Fruit fly (Drosophila melanogaster): Measurements from ENCODE around the gene Zdhhc8.

Gene Zdhhc8

DNA sequence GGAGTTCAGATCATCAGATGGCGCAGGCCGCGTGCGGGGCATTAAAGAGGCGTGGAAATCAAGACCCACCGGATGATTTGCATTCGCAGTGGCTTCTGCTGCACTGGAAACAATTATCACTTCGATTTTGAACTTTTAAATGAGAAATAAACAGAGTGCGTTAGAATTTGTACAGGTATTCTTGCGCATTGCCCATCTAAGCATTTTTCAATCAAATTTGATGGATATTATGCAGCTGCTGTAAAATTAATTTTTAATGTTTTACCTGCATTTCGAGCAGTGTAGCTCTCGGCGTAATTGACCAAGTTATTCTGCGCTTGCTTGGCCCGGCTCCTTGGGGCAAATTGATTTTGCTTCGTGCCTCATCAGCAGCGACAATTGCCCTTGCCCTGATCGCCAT, 38.9 kb downstream of the Zdhhc8 start:
- TF ChIP-seq CG12768 (GFP tag; optimal IDR thresholded peaks at IDR 0.05) = no peak
- no peak for TF ChIP-seq kay (GFP tag; ENCODE audit: borderline replicate concordance)
- no peak for TF ChIP-seq CG7045 (GFP tag; optimal IDR thresholded peaks at IDR 0.05)
- TF ChIP-seq CG5204 (GFP tag; optimal IDR thresholded peaks at IDR 0.05) = no peak
- no peak for TF ChIP-seq CG14711 (tag; optimal IDR thresholded peaks at IDR 0.05)
- TF ChIP-seq Mnt (GFP tag; optimal IDR thresholded peaks at IDR 0.05) = no peak
- no peak for TF ChIP-seq Crg-1 (GFP tag; optimal IDR thresholded peaks at IDR 0.05)

DNA sequence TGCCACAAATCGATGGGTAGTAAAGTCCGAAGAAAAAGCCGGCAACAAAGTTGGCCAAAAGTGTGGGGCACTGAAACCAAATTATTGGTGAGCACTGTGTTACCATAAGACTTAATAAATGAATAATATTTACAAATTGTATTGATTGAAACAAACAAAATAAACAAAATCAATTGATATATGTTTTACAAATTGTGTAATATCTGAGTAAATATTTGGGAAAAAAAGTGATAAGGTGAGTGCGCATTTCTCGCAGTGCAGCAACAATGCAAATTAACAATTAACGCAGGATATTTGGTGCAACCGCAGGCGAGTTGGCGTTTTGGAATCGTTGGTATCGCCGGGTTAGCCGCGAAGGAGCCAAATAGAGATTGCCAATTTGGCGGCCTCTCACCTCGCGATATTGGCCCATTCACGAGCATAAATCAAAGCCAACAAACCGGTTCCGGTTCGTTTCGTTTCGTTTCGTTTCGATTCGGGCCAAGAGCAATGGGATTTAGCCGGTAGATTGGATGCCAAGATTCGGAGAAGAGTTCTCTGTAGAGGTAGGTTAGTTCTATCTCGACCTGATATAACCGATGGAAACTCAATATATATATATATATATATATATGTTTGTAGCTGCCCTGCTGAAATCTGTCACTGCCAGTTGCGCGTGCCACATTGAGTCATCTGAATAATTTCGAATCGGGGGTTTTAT, 45.9 kb downstream of the Zdhhc8 start:
- TF ChIP-seq Clk (GFP tag; optimal IDR thresholded peaks at IDR 0.05) = no peak
- no peak for TF ChIP-seq kay (GFP tag; ENCODE audit: borderline replicate concordance)
- no peak for TF ChIP-seq CG14711 (tag; optimal IDR thresholded peaks at IDR 0.05)
- no peak for TF ChIP-seq cic (GFP tag; optimal IDR thresholded peaks at IDR 0.05)
- TF ChIP-seq bab1 (GFP tag; optimal IDR thresholded peaks at IDR 0.05) = no peak

DNA sequence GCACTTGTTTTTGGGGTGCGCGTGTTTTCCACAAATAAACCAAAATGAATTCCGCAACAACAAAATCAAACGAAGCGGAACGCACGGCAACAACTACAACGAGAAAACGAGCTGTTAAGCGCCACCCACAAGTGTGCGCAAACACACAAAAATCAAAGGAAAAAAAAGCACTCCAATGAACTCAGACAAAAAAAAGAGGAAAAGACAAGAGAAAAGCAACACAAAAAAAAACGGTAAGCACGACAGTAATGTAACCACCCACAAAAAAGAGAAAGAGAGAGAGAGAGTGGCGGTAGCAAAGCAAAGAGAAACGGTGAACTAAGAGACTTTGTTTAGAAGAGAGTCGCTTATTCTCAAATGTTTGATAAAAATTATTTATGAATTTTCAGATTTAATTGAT, 50.3 kb downstream of the Zdhhc8 start:
- no peak for TF ChIP-seq tj (GFP tag; optimal IDR thresholded peaks at IDR 0.05)
- TF ChIP-seq CG7101 (tag; optimal IDR thresholded peaks at IDR 0.05) = no peak
- TF ChIP-seq Clk (GFP tag; optimal IDR thresholded peaks at IDR 0.05) = no peak
- no peak for TF ChIP-seq cic (GFP tag; optimal IDR thresholded peaks at IDR 0.05)
- TF ChIP-seq CG5204 (GFP tag; optimal IDR thresholded peaks at IDR 0.05) = no peak
- TF ChIP-seq CG11617 (GFP tag; optimal IDR thresholded peaks at IDR 0.05) = no peak
- no peak for TF ChIP-seq CG1620 (GFP tag; optimal IDR thresholded peaks at IDR 0.05)
- TF ChIP-seq CG7045 (GFP tag; optimal IDR thresholded peaks at IDR 0.05) = no peak
- no peak for TF ChIP-seq bab1 (GFP tag; optimal IDR thresholded peaks at IDR 0.05)
- no peak for TF ChIP-seq cnc (optimal IDR thresholded peaks at IDR 0.05)
- TF ChIP-seq CG33017 (tag; optimal IDR thresholded peaks at IDR 0.05) = no peak
- no peak for TF ChIP-seq Crg-1 (GFP tag; optimal IDR thresholded peaks at IDR 0.05)
- no peak for TF ChIP-seq pad (GFP tag; optimal IDR thresholded peaks at IDR 0.05)
- TF ChIP-seq ovo (GFP tag; optimal IDR thresholded peaks at IDR 0.05) = no peak

DNA sequence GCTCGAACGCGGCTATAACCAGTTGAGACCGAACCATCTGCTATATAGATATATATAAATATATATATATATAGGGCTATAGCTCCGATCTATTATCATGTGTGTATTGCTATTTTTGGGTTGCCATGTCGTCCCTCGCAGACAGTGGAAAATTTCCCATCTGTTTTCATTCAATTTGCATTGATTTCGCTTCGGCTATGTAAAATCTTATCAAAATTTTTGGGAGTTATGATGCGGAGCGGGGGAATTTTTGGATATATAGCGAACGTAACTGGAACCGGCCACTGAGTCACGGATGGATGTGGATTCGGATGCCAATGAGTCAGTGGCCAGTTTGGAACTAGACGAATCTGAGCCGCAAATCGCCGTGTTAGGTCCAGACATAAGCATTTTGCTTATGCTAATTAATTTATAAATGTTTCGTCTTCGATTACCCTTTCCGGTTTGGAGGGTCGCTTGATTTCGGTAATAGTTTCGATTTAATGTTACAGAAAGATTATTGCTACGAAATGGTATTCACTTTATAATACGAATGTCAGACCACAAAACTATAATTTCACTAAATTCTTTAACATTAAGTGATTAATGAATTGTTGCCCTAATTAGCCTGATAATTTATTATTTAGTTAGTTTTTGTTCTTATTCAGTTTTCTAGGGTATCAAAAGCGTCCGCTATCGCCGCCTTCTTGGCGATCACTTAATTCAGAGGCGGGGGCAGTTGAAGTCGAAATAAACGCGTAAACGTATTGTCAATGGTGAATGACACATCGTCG, 58.2 kb downstream of the Zdhhc8 start:
- TF ChIP-seq ovo (GFP tag; optimal IDR thresholded peaks at IDR 0.05) (no peak), CG14711 (tag; optimal IDR thresholded peaks at IDR 0.05) (no peak), Clk (GFP tag; optimal IDR thresholded peaks at IDR 0.05) (no peak), toe (GFP tag; optimal IDR thresholded peaks at IDR 0.05) (no peak), Crg-1 (GFP tag; optimal IDR thresholded peaks at IDR 0.05) (no peak)

DNA sequence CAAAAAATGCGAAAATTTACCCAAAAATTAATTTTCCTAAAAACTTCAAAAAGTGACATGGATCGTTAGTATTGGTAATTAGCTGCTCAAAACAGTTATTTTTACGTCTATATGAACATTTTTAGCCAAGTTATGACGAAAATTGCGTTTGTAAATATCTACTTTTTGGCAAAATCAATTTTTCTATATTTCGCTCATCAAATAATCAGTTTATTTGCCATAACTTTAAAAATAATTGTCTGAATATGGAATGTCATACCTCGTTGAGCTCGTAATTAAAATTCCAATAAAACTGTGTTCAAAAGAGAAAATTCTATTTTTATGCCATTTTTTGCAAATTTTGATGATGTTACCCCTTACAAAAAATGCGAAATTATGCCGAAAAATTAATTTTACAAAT, 59.5 kb downstream of the Zdhhc8 start:
- TF ChIP-seq Mnt (GFP tag; optimal IDR thresholded peaks at IDR 0.05) (no peak), cic (GFP tag; optimal IDR thresholded peaks at IDR 0.05) (no peak), CG5204 (GFP tag; optimal IDR thresholded peaks at IDR 0.05) (no peak), pad (GFP tag; optimal IDR thresholded peaks at IDR 0.05) (no peak), CG7045 (GFP tag; optimal IDR thresholded peaks at IDR 0.05) (no peak), Hr96 (GFP tag; optimal IDR thresholded peaks at IDR 0.05) (no peak), CG1620 (GFP tag; optimal IDR thresholded peaks at IDR 0.05) (no peak), Clk (GFP tag; optimal IDR thresholded peaks at IDR 0.05) (no peak), tj (GFP tag; optimal IDR thresholded peaks at IDR 0.05) (no peak), CG7101 (tag; optimal IDR thresholded peaks at IDR 0.05) (no peak), cnc (optimal IDR thresholded peaks at IDR 0.05) (no peak), CG12768 (GFP tag; optimal IDR thresholded peaks at IDR 0.05) (no peak), toe (GFP tag; optimal IDR thresholded peaks at IDR 0.05) (no peak), bab1 (GFP tag; optimal IDR thresholded peaks at IDR 0.05) (no peak), CG11617 (GFP tag; optimal IDR thresholded peaks at IDR 0.05) (no peak), ovo (GFP tag; optimal IDR thresholded peaks at IDR 0.05) (no peak), CG33017 (tag; optimal IDR thresholded peaks at IDR 0.05) (no peak), kay (GFP tag; ENCODE audit: borderline replicate concordance) (no peak), Crg-1 (GFP tag; optimal IDR thresholded peaks at IDR 0.05) (no peak)

DNA sequence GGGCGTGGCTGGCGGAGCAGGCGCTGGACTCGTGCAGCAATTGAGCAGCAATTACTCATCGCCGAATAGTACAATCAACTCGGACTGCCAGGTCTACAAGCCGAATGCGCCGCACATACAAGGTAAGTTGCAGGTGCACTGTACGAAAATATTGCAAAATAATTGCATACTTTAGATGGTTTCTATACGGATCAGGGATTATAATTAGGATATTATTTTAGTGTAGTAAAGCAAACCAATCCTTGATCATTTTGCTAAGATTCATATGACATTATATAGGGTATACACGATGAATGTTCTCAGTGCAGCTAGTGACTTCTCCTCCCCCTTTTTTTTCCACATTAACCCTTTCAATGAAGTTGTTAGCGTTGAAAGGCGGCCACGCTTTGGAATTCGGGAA, 60.5 kb downstream of the Zdhhc8 start:
- TF ChIP-seq CG7045 (GFP tag; optimal IDR thresholded peaks at IDR 0.05) (no peak), Crg-1 (GFP tag; optimal IDR thresholded peaks at IDR 0.05) (no peak), Mnt (GFP tag; optimal IDR thresholded peaks at IDR 0.05) (no peak), Clk (GFP tag; optimal IDR thresholded peaks at IDR 0.05) (no peak), CG14711 (tag; optimal IDR thresholded peaks at IDR 0.05) (no peak), CG11617 (GFP tag; optimal IDR thresholded peaks at IDR 0.05) (no peak), cnc (optimal IDR thresholded peaks at IDR 0.05) (no peak), CG12768 (GFP tag; optimal IDR thresholded peaks at IDR 0.05) (no peak), CG1620 (GFP tag; optimal IDR thresholded peaks at IDR 0.05) (no peak), toe (GFP tag; optimal IDR thresholded peaks at IDR 0.05) (no peak)

DNA sequence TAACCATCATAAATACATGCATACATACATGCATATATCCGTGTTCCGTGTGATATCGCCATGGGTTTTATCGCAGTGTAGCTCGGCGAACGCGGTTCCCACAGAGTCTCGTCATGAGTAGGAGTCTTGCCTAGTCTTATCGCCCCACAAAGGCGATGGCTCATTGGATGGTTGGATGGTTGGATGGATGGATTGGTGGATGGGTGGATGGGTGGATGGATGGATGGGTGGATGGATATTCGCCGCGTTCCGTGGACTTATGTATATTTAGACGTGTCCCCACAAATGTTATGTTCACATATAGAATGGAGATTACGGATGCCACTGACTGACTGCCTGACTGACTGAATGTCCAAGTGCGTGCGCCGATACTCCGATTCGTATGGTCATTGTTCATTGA, 64.8 kb downstream of the Zdhhc8 start:
- TF ChIP-seq CG11617 (GFP tag; optimal IDR thresholded peaks at IDR 0.05) = no peak
- TF ChIP-seq ovo (GFP tag; optimal IDR thresholded peaks at IDR 0.05) = no peak
- no peak for TF ChIP-seq Mnt (GFP tag; optimal IDR thresholded peaks at IDR 0.05)
- no peak for TF ChIP-seq CG1620 (GFP tag; optimal IDR thresholded peaks at IDR 0.05)
- TF ChIP-seq CG12768 (GFP tag; optimal IDR thresholded peaks at IDR 0.05) = no peak
- no peak for TF ChIP-seq kay (GFP tag; ENCODE audit: borderline replicate concordance)
- no peak for TF ChIP-seq Clk (GFP tag; optimal IDR thresholded peaks at IDR 0.05)
- no peak for TF ChIP-seq Crg-1 (GFP tag; optimal IDR thresholded peaks at IDR 0.05)
- no peak for TF ChIP-seq cnc (optimal IDR thresholded peaks at IDR 0.05)
- no peak for TF ChIP-seq CG33017 (tag; optimal IDR thresholded peaks at IDR 0.05)
- TF ChIP-seq bab1 (GFP tag; optimal IDR thresholded peaks at IDR 0.05) = no peak
